Fruit fly (Drosophila melanogaster): Measurements from ENCODE around the gene CG32407.

CG32407 gene

dm6 chr3L:5881310-5882208 is 40.3 kb upstream of the CG32407 start (continued):
- no peak for TF ChIP-seq CG6813 (GFP tag; optimal IDR thresholded peaks at IDR 0.05)
- TF ChIP-seq CG12155 (GFP tag; optimal IDR thresholded peaks at IDR 0.05), result no peak
- TF ChIP-seq CG8359 (GFP tag; optimal IDR thresholded peaks at IDR 0.05; ENCODE audit: borderline replicate concordance), result no peak
- TF ChIP-seq CG4328 (GFP tag; optimal IDR thresholded peaks at IDR 0.05), result no peak
- no peak for TF ChIP-seq zf30C (GFP tag; optimal IDR thresholded peaks at IDR 0.05)
- TF ChIP-seq CG16815 (GFP tag; optimal IDR thresholded peaks at IDR 0.05), result peak; percentile 45
- no peak for TF ChIP-seq btn (GFP tag; optimal IDR thresholded peaks at IDR 0.05)
- no peak for TF ChIP-seq CG17186 (GFP tag; optimal IDR thresholded peaks at IDR 0.05)
- no peak for TF ChIP-seq ro (GFP tag; IDR thresholded peaks at IDR 0.05)
- TF ChIP-seq NK7.1 (GFP tag; optimal IDR thresholded peaks at IDR 0.05), result no peak
- peak; percentile 75 for TF ChIP-seq tap (tag; optimal IDR thresholded peaks at IDR 0.05)
- peak; percentile 85 for TF ChIP-seq CG7556 (GFP tag; optimal IDR thresholded peaks at IDR 0.05)
- no peak for TF ChIP-seq CG17568 (GFP tag; optimal IDR thresholded peaks at IDR 0.05)
- TF ChIP-seq NfI (GFP tag; optimal IDR thresholded peaks at IDR 0.05), result peak; percentile 40
- TF ChIP-seq fd102C (GFP tag; optimal IDR thresholded peaks at IDR 0.05), result peak; percentile 30
- no peak for TF ChIP-seq CG6765 (GFP tag; optimal IDR thresholded peaks at IDR 0.05)
- TF ChIP-seq CG1647 (GFP tag; optimal IDR thresholded peaks at IDR 0.05), result no peak
- TF ChIP-seq mirr (GFP tag; optimal IDR thresholded peaks at IDR 0.05), result no peak
- TF ChIP-seq row (GFP tag; IDR thresholded peaks at IDR 0.05), result peak; percentile 78
- no peak for TF ChIP-seq dm (GFP tag; optimal IDR thresholded peaks at IDR 0.05)
- no peak for TF ChIP-seq CG11696 (GFP tag; IDR thresholded peaks at IDR 0.05)
- TF ChIP-seq Doc3 (GFP tag; IDR thresholded peaks at IDR 0.05; ENCODE audit: partially characterized antibody), result no peak
- peak; percentile 62 for TF ChIP-seq CG10209 (GFP tag; optimal IDR thresholded peaks at IDR 0.05)
- TF ChIP-seq C15 (GFP tag; IDR thresholded peaks at IDR 0.05), result no peak
- no peak for TF ChIP-seq CG7963 (GFP tag; IDR thresholded peaks at IDR 0.05; ENCODE audit: partially characterized antibody)
- TF ChIP-seq CG3281 (GFP tag; optimal IDR thresholded peaks at IDR 0.05), result no peak
- TF ChIP-seq maf-S (GFP tag; optimal IDR thresholded peaks at IDR 0.05), result peak; percentile 8
- peak; percentile 16 for TF ChIP-seq Lhr (GFP tag; optimal IDR thresholded peaks at IDR 0.05)
- peak; percentile 57 for TF ChIP-seq CG7786 (GFP tag; optimal IDR thresholded peaks at IDR 0.05)
- no peak for TF ChIP-seq YL-1 (GFP tag; optimal IDR thresholded peaks at IDR 0.05)
- TF ChIP-seq sug (tag; optimal IDR thresholded peaks at IDR 0.05), result no peak
- TF ChIP-seq Meics (GFP tag; optimal IDR thresholded peaks at IDR 0.05), result no peak
- TF ChIP-seq CG5953 (GFP tag; IDR thresholded peaks at IDR 0.05), result no peak
- TF ChIP-seq sens (GFP tag), result peak; percentile 97
- no peak for TF ChIP-seq CG18599 (GFP tag; optimal IDR thresholded peaks at IDR 0.05)
- no peak for TF ChIP-seq B-H1 (GFP tag; IDR thresholded peaks at IDR 0.05)
- TF ChIP-seq lilli (GFP tag; optimal IDR thresholded peaks at IDR 0.05), result no peak
- peak; percentile 11 for TF ChIP-seq CG15073 (GFP tag; optimal IDR thresholded peaks at IDR 0.05)
- TF ChIP-seq prd (optimal IDR thresholded peaks at IDR 0.05), result no peak
- TF ChIP-seq prd (GFP tag; IDR thresholded peaks at IDR 0.05), result no peak; the same call in 2 of the 3 replicates
- TF ChIP-seq CG3407 (GFP tag; optimal IDR thresholded peaks at IDR 0.05), result peak; percentile 13
- TF ChIP-seq CG11504 (tag; optimal IDR thresholded peaks at IDR 0.05), result peak; percentile 70
- no peak for TF ChIP-seq MBD-R2 (GFP tag; IDR thresholded peaks at IDR 0.05)
- no peak for TF ChIP-seq schlank (tag; optimal IDR thresholded peaks at IDR 0.05)
- TF ChIP-seq CG14050 (GFP tag; IDR thresholded peaks at IDR 0.05), result no peak
- no peak for TF ChIP-seq CG4617 (GFP tag; optimal IDR thresholded peaks at IDR 0.05; ENCODE audit: borderline replicate concordance)
- no peak for TF ChIP-seq CG43689 (GFP tag; IDR thresholded peaks at IDR 0.05)
- no peak for TF ChIP-seq zen2 (GFP tag; IDR thresholded peaks at IDR 0.05; ENCODE audit: partially characterized antibody)
- TF ChIP-seq lola (GFP tag; optimal IDR thresholded peaks at IDR 0.05), result peak in 1 of 3 experiments; percentile 77

All from whole organism, embryonic.